4 fruit fly cellular contexts compared by ENCODE assay signal in genomic region chr3L:21284720-21285638, dm6.
A peak's percentile ranks its signal among the peaks of the same experiment; 100 is the strongest.
TF ChIP-seq lines count a peak whose summit lies in the region.

No protein-coding gene starts in this region.

- no peak for TF ChIP-seq CTCF in whole organism, embryonic (GFP tag; optimal IDR thresholded peaks at IDR 0.05; lab: Kevin White, UChicago)

TF ChIP-seq in whole organism, adult, 20 proteins besides CTCF, POLR2A, EP300 and RAD21:
- TF ChIP-seq CG11617 (GFP tag; optimal IDR thresholded peaks at IDR 0.05; lab: Kevin White, UChicago) (no peak), CG12768 (GFP tag; optimal IDR thresholded peaks at IDR 0.05; lab: Kevin White, UChicago) (no peak), tj (GFP tag; optimal IDR thresholded peaks at IDR 0.05; lab: Kevin White, UChicago) (no peak), cic (GFP tag; optimal IDR thresholded peaks at IDR 0.05; lab: Kevin White, UChicago) (peak; percentile 27), CG5204 (GFP tag; optimal IDR thresholded peaks at IDR 0.05; lab: Kevin White, UChicago) (no peak), CG1620 (GFP tag; optimal IDR thresholded peaks at IDR 0.05; lab: Kevin White, UChicago) (no peak)

TF ChIP-seq in whole organism, embryonic, 481 proteins besides CTCF, POLR2A, EP300 and RAD21 (continues in another document):
- TF ChIP-seq hkb (optimal IDR thresholded peaks at IDR 0.05; lab: Kevin White, UChicago) (no peak), hkb (GFP tag; IDR thresholded peaks at IDR 0.05; lab: Robert Waterston, UW) (0 out of 2 replicates have a peak, but pooled peaks have one; percentile 7), aop (GFP tag; IDR thresholded peaks at IDR 0.05; lab: Robert Waterston, UW) (no peak), CG8765 (GFP tag; IDR thresholded peaks at IDR 0.05; lab: Robert Waterston, UW) (no peak), sd (tag; optimal IDR thresholded peaks at IDR 0.05; lab: Kevin White, UChicago) (no peak), slbo (GFP tag; IDR thresholded peaks at IDR 0.05; lab: Robert Waterston, UW) (0 out of 2 replicates have a peak, but pooled peaks have one; percentile 26), sim (GFP tag; IDR thresholded peaks at IDR 0.05; lab: Robert Waterston, UW) (no peak), CG31365 (tag; optimal IDR thresholded peaks at IDR 0.05; lab: Kevin White, UChicago) (no peak), ci (GFP tag; IDR thresholded peaks at IDR 0.05; lab: Robert Waterston, UW) (0 out of 3 replicates have a peak, but pooled peaks have one; percentile 16), Sox100B (GFP tag; optimal IDR thresholded peaks at IDR 0.05; lab: Kevin White, UChicago) (no peak), CHES-1-like (GFP tag; optimal IDR thresholded peaks at IDR 0.05; lab: Kevin White, UChicago) (no peak), CG18599 (GFP tag; optimal IDR thresholded peaks at IDR 0.05; lab: Kevin White, UChicago) (no peak), zfh2 (GFP tag; optimal IDR thresholded peaks at IDR 0.05; lab: Kevin White, UChicago) (no peak), pfk (GFP tag; optimal IDR thresholded peaks at IDR 0.05; lab: Kevin White, UChicago) (peak; percentile 6), B-H1 (GFP tag; IDR thresholded peaks at IDR 0.05; lab: Robert Waterston, UW) (no peak), CG11456 (GFP tag; IDR thresholded peaks at IDR 0.05; lab: Robert Waterston, UW) (0 out of 3 replicates have a peak, but pooled peaks have one; percentile 17), Ravus (GFP tag; IDR thresholded peaks at IDR 0.05; lab: Robert Waterston, UW) (no peak), Jarid2 (GFP tag; optimal IDR thresholded peaks at IDR 0.05; lab: Kevin White, UChicago) (peak; percentile 34), CG34376 (GFP tag; optimal IDR thresholded peaks at IDR 0.05; lab: Kevin White, UChicago) (peak; percentile 97), exex (tag; optimal IDR thresholded peaks at IDR 0.05; lab: Kevin White, UChicago) (peak; percentile 97), chinmo (GFP tag; IDR thresholded peaks at IDR 0.05; lab: Robert Waterston, UW; ENCODE audit: partially characterized antibody) (0 out of 4 replicates have a peak, but pooled peaks have one; percentile 19), Rfx (GFP tag; IDR thresholded peaks at IDR 0.05; lab: Robert Waterston, UW) (0 out of 2 replicates have a peak, but pooled peaks have one; percentile 34), CG8388 (GFP tag; optimal IDR thresholded peaks at IDR 0.05; lab: Kevin White, UChicago) (peak; percentile 98), Deaf1 (tag; optimal IDR thresholded peaks at IDR 0.05; lab: Kevin White, UChicago) (peak; percentile 73), tgo (GFP tag; IDR thresholded peaks at IDR 0.05; lab: Robert Waterston, UW) (no peak), psq (GFP tag; optimal IDR thresholded peaks at IDR 0.05; lab: Kevin White, UChicago) (no peak), GATAe (GFP tag; conservative IDR thresholded peaks at IDR 0.05; lab: Robert Waterston, UW) (peak; percentile 85), seq (GFP tag; IDR thresholded peaks at IDR 0.05; lab: Robert Waterston, UW) (no peak)

TF ChIP-seq in whole organism, prepupa, 60 proteins besides CTCF, POLR2A, EP300 and RAD21:
- TF ChIP-seq acj6 (GFP tag; optimal IDR thresholded peaks at IDR 0.05; lab: Kevin White, UChicago): no peak
- TF ChIP-seq vri (GFP tag; optimal IDR thresholded peaks at IDR 0.05; lab: Kevin White, UChicago): peak; percentile 81
- TF ChIP-seq fkh (GFP tag; optimal IDR thresholded peaks at IDR 0.05; lab: Kevin White, UChicago): peak; percentile 35
- TF ChIP-seq Eip93F (GFP tag; optimal IDR thresholded peaks at IDR 0.05; lab: Kevin White, UChicago): peak; percentile 37
- no peak for TF ChIP-seq salr (GFP tag; optimal IDR thresholded peaks at IDR 0.05; lab: Kevin White, UChicago)
- peak; percentile 55 for TF ChIP-seq Eip78C (GFP tag; lab: Kevin White, UChicago)

TF ChIP-seq in whole organism, wandering third instar larva, 38 proteins besides CTCF, POLR2A, EP300 and RAD21:
- TF ChIP-seq h (GFP tag; optimal IDR thresholded peaks at IDR 0.05; lab: Kevin White, UChicago) (no peak), Rel (GFP tag; optimal IDR thresholded peaks at IDR 0.05; lab: Kevin White, UChicago) (no peak), Rel (tag; optimal IDR thresholded peaks at IDR 0.05; lab: Kevin White, UChicago) (peak; percentile 72), CG32264 (GFP tag; optimal IDR thresholded peaks at IDR 0.05; lab: Kevin White, UChicago) (no peak)
